Worm (Caenorhabditis elegans) whole organism, L3 larva: ENCODE results near the gene gst-36.

Experiments used
- R02D3.7 ChIP-seq: fragments of 150-350 bp; optimal IDR thresholded peaks from 2 replicates; lab custom pipeline; 2014; ENCODE audit warnings: missing biosample characterization, missing genetic modification characterization
- ZK546.5 ChIP-seq: sonication (generic microtip); optimal IDR thresholded peaks from 2 replicates; lab custom pipeline; 2017; ENCODE audit warnings: missing biosample characterization, missing genetic modification characterization
- aly-2 ChIP-seq: fragments of 150-350 bp; optimal IDR thresholded peaks from 2 replicates; lab custom pipeline; 2014; ENCODE audit warnings: missing biosample characterization, missing genetic modification characterization
- ceh-28 ChIP-seq: fragments of 150-350 bp; optimal IDR thresholded peaks from 2 replicates; lab custom pipeline; 2014; ENCODE audit warnings: missing biosample characterization, missing genetic modification reagents, missing genetic modification characterization
- ceh-82 ChIP-seq: fragments of 150-350 bp; optimal IDR thresholded peaks from 2 replicates; lab custom pipeline; 2014; ENCODE audit warnings: missing biosample characterization, missing genetic modification characterization
- egl-5 ChIP-seq: fragments of 150-350 bp; optimal IDR thresholded peaks from 2 replicates; lab custom pipeline; 2017; ENCODE audit warnings: missing biosample characterization, missing genetic modification reagents, missing genetic modification characterization, inconsistent platforms
- elt-1 ChIP-seq: fragments of 150-350 bp; optimal IDR thresholded peaks from 2 replicates; lab custom pipeline; 2014; ENCODE audit warnings: missing biosample characterization, missing genetic modification characterization
- elt-2 ChIP-seq: sonication (generic microtip); optimal IDR thresholded peaks from 2 replicates; lab custom pipeline; 2016; ENCODE audit warnings: missing genetic modification reagents, mild to moderate bottlenecking, missing genetic modification characterization, missing compliant biosample characterization
- elt-3 ChIP-seq, 3 experiments: fragments of 150-350 bp in 1 of 3; sonication (generic microtip) in 2 of 3; optimal IDR thresholded peaks; 2 replicates in 2 of 3; 4 replicates in 1 of 3; lab custom pipeline; 2014 to 2017; ENCODE audit warnings: missing biosample characterization in 3 of 3, missing genetic modification characterization in 3 of 3
- eor-1 ChIP-seq, 2 experiments: fragments of 150-350 bp; optimal IDR thresholded peaks; 2 replicates each; lab custom pipeline; 2014 to 2018; ENCODE audit warnings: missing biosample characterization in 2 of 2, missing genetic modification characterization in 2 of 2
- fkh-10 ChIP-seq: sonication (generic microtip); optimal IDR thresholded peaks from 2 replicates; lab custom pipeline; 2017; ENCODE audit warnings: missing biosample characterization, missing genetic modification reagents, missing genetic modification characterization
- fkh-2 ChIP-seq: fragments of 150-350 bp; optimal IDR thresholded peaks from 2 replicates; lab custom pipeline; 2014; ENCODE audit warnings: missing biosample characterization, missing genetic modification reagents, missing genetic modification characterization
- fos-1 ChIP-seq: fragments of 150-350 bp; optimal IDR thresholded peaks from 2 replicates; lab custom pipeline; 2014; ENCODE audit warnings: missing biosample characterization, missing genetic modification characterization
- hmg-11 ChIP-seq: sonication (generic microtip); optimal IDR thresholded peaks from 2 replicates; lab custom pipeline; 2016; ENCODE audit warnings: missing genetic modification characterization, missing compliant biosample characterization
- lin-15B ChIP-seq: fragments of 150-350 bp; optimal IDR thresholded peaks from 2 replicates; lab custom pipeline; 2014; ENCODE audit warnings: missing biosample characterization, missing genetic modification characterization
- lin-39 ChIP-seq: fragments of 150-350 bp; optimal IDR thresholded peaks from 2 replicates; lab custom pipeline; 2018; ENCODE audit warnings: missing biosample characterization, missing genetic modification reagents, missing genetic modification characterization
- mdl-1 ChIP-seq: fragments of 150-350 bp; optimal IDR thresholded peaks from 2 replicates; lab custom pipeline; 2014; ENCODE audit warnings: missing biosample characterization, missing genetic modification characterization
- nfya-1 ChIP-seq: sonication (generic microtip); optimal IDR thresholded peaks from 2 replicates; lab custom pipeline; 2017; ENCODE audit warnings: missing genetic modification characterization, mild to moderate bottlenecking, missing compliant biosample characterization, antibody characterized with exemption, moderate library complexity; ENCODE audit not compliant: insufficient read depth
- nhr-11 ChIP-seq: fragments of 150-350 bp; optimal IDR thresholded peaks from 2 replicates; lab custom pipeline; 2014; ENCODE audit warnings: missing biosample characterization, missing genetic modification characterization
- nhr-12 ChIP-seq: fragments of 150-350 bp; optimal IDR thresholded peaks from 2 replicates; lab custom pipeline; 2014; ENCODE audit warnings: missing biosample characterization, missing genetic modification characterization
- nhr-23 ChIP-seq: fragments of 150-350 bp; optimal IDR thresholded peaks from 2 replicates; lab custom pipeline; 2014; ENCODE audit warnings: missing biosample characterization, missing genetic modification reagents, missing genetic modification characterization
- nhr-237 ChIP-seq: fragments of 150-350 bp; optimal IDR thresholded peaks from 2 replicates; lab custom pipeline; 2014; ENCODE audit warnings: missing biosample characterization, missing genetic modification characterization
- nhr-25 ChIP-seq: sonication (generic microtip); optimal IDR thresholded peaks from 2 replicates; lab custom pipeline; 2017; ENCODE audit warnings: missing biosample characterization, missing genetic modification characterization
- nhr-28 ChIP-seq: fragments of 150-350 bp; optimal IDR thresholded peaks from 2 replicates; lab custom pipeline; 2014; ENCODE audit warnings: missing biosample characterization, missing genetic modification characterization
- nhr-43 ChIP-seq: sonication (generic microtip); optimal IDR thresholded peaks from 2 replicates; lab custom pipeline; 2016; ENCODE audit warnings: mild to moderate bottlenecking, missing genetic modification characterization, missing compliant biosample characterization; ENCODE audit not compliant: poor library complexity, severe bottlenecking
- nhr-76 ChIP-seq: fragments of 150-350 bp; sonication (generic microtip); optimal IDR thresholded peaks from 5 replicates; lab custom pipeline; 2014; ENCODE audit warnings: missing biosample characterization, missing genetic modification characterization
- nhr-77 ChIP-seq: fragments of 150-350 bp; optimal IDR thresholded peaks from 2 replicates; lab custom pipeline; 2014; ENCODE audit warnings: missing biosample characterization, missing genetic modification characterization
- pha-4 ChIP-seq: fragments of 150-350 bp; optimal IDR thresholded peaks from 2 replicates; lab custom pipeline; 2014; ENCODE audit warnings: missing biosample characterization, missing genetic modification reagents, missing genetic modification characterization
- pqm-1 ChIP-seq: fragments of 150-350 bp; optimal IDR thresholded peaks from 2 replicates; lab custom pipeline; 2017; ENCODE audit warnings: missing biosample characterization, missing genetic modification characterization, inconsistent platforms
- sea-2 ChIP-seq: fragments of 150-350 bp; sonication (generic microtip); optimal IDR thresholded peaks from 4 replicates; lab custom pipeline; 2014; ENCODE audit warnings: missing biosample characterization, missing genetic modification reagents, missing genetic modification characterization
- snpc-4 ChIP-seq: fragments of 150-350 bp; optimal IDR thresholded peaks from 2 replicates; lab custom pipeline; 2014; ENCODE audit warnings: missing biosample characterization, missing genetic modification characterization
- tbx-2 ChIP-seq: sonication (generic microtip); optimal IDR thresholded peaks from 2 replicates; lab custom pipeline; 2016; ENCODE audit warnings: mild to moderate bottlenecking, missing genetic modification characterization, missing compliant biosample characterization
- unc-39 ChIP-seq: sonication (generic microtip); optimal IDR thresholded peaks from 4 replicates; lab custom pipeline; 2017; ENCODE audit warnings: missing biosample characterization, missing genetic modification characterization
- zag-1 ChIP-seq: fragments of 150-350 bp; optimal IDR thresholded peaks from 2 replicates; lab custom pipeline; 2014; ENCODE audit warnings: missing biosample characterization, missing genetic modification characterization
- ztf-11 ChIP-seq: fragments of 150-350 bp; optimal IDR thresholded peaks from 2 replicates; lab custom pipeline; 2014; ENCODE audit warnings: missing biosample characterization, missing genetic modification characterization
- ztf-4 ChIP-seq: fragments of 150-350 bp; optimal IDR thresholded peaks from 2 replicates; lab custom pipeline; 2014; ENCODE audit warnings: missing biosample characterization, missing genetic modification characterization

The gst-36 gene

ce11 chrX:9862916-9863624, at the start of gene gst-36, which contains the start of gene R07B1.5:
TSS of gene gst-36 (minus strand) at chrX:9862960.
TSS of gene R07B1.5 (plus strand) at chrX:9863580.
- no peak for TF ChIP-seq nhr-23
- TF ChIP-seq pqm-1 (tag; lab: Kevin White, UChicago) = peak; percentile 47
- peak; percentile 80 for TF ChIP-seq elt-2 (tag; lab: Kevin White, UChicago)
- TF ChIP-seq pha-4 = peak; percentile 47
- peak; percentile 0 for TF ChIP-seq fos-1

ce11 chrX:9905840-9906239, 43.1 kb upstream of the gst-36 start, which contains the start of gene F21G4.5:
TSS of gene F21G4.5 (plus strand) at chrX:9906140.
- TF ChIP-seq sea-2 (GFP tag; lab: Kevin White, UChicago) (no peak), nhr-12 (tag; lab: Kevin White, UChicago) (no peak), ztf-4 (tag; lab: Kevin White, UChicago) (no peak), ceh-28 (tag; lab: Kevin White, UChicago) (no peak), aly-2 (tag; lab: Kevin White, UChicago) (no peak), elt-3 (tag; optimal IDR thresholded peaks at IDR 0.05; lab: Kevin White, UChicago) (no peak), eor-1 (tag; optimal IDR thresholded peaks at IDR 0.05; lab: Kevin White, UChicago) (no peak), ceh-82 (tag; lab: Kevin White, UChicago) (no peak), tbx-2 (tag; lab: Kevin White, UChicago) (no peak), egl-5 (tag; lab: Kevin White, UChicago) (no peak), lin-39 (tag; lab: Kevin White, UChicago) (no peak), nhr-237 (tag; lab: Kevin White, UChicago) (no peak), pqm-1 (tag; lab: Kevin White, UChicago) (no peak), zag-1 (no peak), mdl-1 (tag; lab: Kevin White, UChicago) (no peak), nhr-28 (no peak), nhr-43 (no peak), unc-39 (tag; lab: Kevin White, UChicago) (no peak), ztf-11 (no peak)

ce11 chrX:9899426-9900131, 36.8 kb upstream of the gst-36 start, which contains the start of gene phf-34:
TSS of gene phf-34 (minus strand) at chrX:9899476.
- peak; percentile 76 for TF ChIP-seq nfya-1 (tag; lab: Kevin White, UChicago)
- TF ChIP-seq aly-2 (tag; lab: Kevin White, UChicago) = no peak
- TF ChIP-seq elt-1 = no peak
- TF ChIP-seq nhr-23 = peak; percentile 65
- no peak for TF ChIP-seq nhr-11 (tag; lab: Kevin White, UChicago)
- no peak for TF ChIP-seq fos-1
- TF ChIP-seq unc-39 (tag; lab: Kevin White, UChicago) = no peak
- peak; percentile 34 for TF ChIP-seq pha-4
- peak; percentile 61 for TF ChIP-seq nhr-25 (tag; lab: Kevin White, UChicago)
- TF ChIP-seq lin-15B (tag; lab: Kevin White, UChicago) = peak; percentile 28
- peak; percentile 10 for TF ChIP-seq fkh-10 (GFP tag; lab: Kevin White, UChicago)
- peak; percentile 31 for TF ChIP-seq nhr-43
- peak; percentile 34 for TF ChIP-seq snpc-4
- TF ChIP-seq ZK546.5 (tag; lab: Kevin White, UChicago) = no peak
- no peak for TF ChIP-seq nhr-77 (tag; lab: Kevin White, UChicago)
- peak; percentile 21 for TF ChIP-seq lin-39 (tag; lab: Kevin White, UChicago)
- no peak for TF ChIP-seq mdl-1 (tag; lab: Kevin White, UChicago)
- TF ChIP-seq R02D3.7 (tag; lab: Kevin White, UChicago) = no peak
- TF ChIP-seq zag-1 = no peak
- TF ChIP-seq egl-5 (tag; lab: Kevin White, UChicago) = peak; percentile 13
- no peak for TF ChIP-seq fkh-2
- TF ChIP-seq hmg-11 (tag; lab: Kevin White, UChicago) = peak; percentile 88
- TF ChIP-seq nhr-76 (tag; lab: Kevin White, UChicago) = no peak
